Worm (Caenorhabditis elegans): ENCODE data around the gene clhm-1.

- no peak for TF ChIP-seq ceh-39 (tag; optimal IDR thresholded peaks at IDR 0.05)
- no peak for TF ChIP-seq ham-2 (GFP tag; optimal IDR thresholded peaks at IDR 0.05)
- TF ChIP-seq ces-1 (GFP tag; optimal IDR thresholded peaks at IDR 0.05), result no peak
- TF ChIP-seq zip-8 (tag; optimal IDR thresholded peaks at IDR 0.05), result no peak
- no peak for TF ChIP-seq pha-4 (tag; optimal IDR thresholded peaks at IDR 0.05)
- TF ChIP-seq snpc-4 (tag; optimal IDR thresholded peaks at IDR 0.05), result no peak
- no peak for TF ChIP-seq unc-39 (tag; optimal IDR thresholded peaks at IDR 0.05)
- no peak for TF ChIP-seq nhr-76 (tag; optimal IDR thresholded peaks at IDR 0.05)
- TF ChIP-seq lsy-2 (tag; optimal IDR thresholded peaks at IDR 0.05), result no peak
- no peak for TF ChIP-seq sem-2 (GFP tag; optimal IDR thresholded peaks at IDR 0.05)
- no peak for TF ChIP-seq mep-1 (tag; optimal IDR thresholded peaks at IDR 0.05)
- no peak for TF ChIP-seq nhr-2 (tag; optimal IDR thresholded peaks at IDR 0.05)
Observed at ce11 chrII:6843211-6843610, 27.6 kb downstream of the clhm-1 start.

All from whole organism, mixed stage, embryonic.